Fruit fly (Drosophila melanogaster) whole organism, pupa: ENCODE results near the gene OXA1L.

Experiments
- CG15710 ChIP-seq: fragments of 200-800 bp; sonication (Bioruptor generic); optimal IDR thresholded peaks from 2 replicates; lab custom pipeline; 2018; ENCODE audit warnings: missing biosample characterization, mild to moderate bottlenecking, missing genetic modification characterization, moderate library complexity
- CG4496 ChIP-seq: fragments of 200-800 bp; sonication (Bioruptor generic); IDR thresholded peaks from 3 replicates; pipeline ENCODE4 v1.3.6; 2022; ENCODE audit warnings: missing biosample characterization, missing genetic modification characterization
- rn ChIP-seq: fragments of 200-800 bp; sonication (Bioruptor generic); IDR thresholded peaks from 2 replicates; pipeline ENCODE4 v1.3.6; 2022; ENCODE audit warnings: missing biosample characterization, missing genetic modification characterization

DNA sequence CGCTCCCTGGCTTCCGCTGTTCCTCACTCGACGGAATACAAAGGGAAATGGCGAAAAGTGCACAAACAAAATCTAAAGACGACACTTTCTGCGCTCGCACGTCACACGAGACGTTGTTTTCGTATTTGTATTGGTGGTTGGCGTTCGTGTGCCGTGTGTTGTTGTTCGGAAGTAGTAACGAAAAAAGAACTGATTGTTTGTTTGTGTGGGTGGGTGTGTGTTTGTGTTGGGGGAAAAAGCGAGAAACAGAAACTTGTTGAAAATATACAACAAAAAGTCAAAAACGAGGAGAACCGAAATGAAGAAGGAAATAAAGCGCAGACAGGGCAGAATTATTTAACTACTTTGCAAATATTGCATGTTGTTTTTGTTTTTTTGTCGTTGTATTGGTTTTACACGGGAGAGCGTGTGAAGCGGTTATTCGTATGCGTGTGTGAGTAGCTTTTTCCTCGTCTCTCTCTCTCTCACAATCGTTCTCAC is 12.0 kb upstream of the OXA1L start:
- TF ChIP-seq CG15710 (no peak), rn (no peak), CG4496 (GFP tag; lab: Robert Waterston, UW) (no peak)
